Fruit fly (Drosophila melanogaster) whole organism, embryonic: ENCODE results near the gene Pax.

Source experiments
- ATbp ChIP-seq: fragments of 200-800 bp; sonication (Bioruptor generic); optimal IDR thresholded peaks from 2 replicates; lab custom pipeline; 2017; ENCODE audit warnings: missing biosample characterization, mild to moderate bottlenecking, missing genetic modification characterization, missing genetic modification reagents
- CG10654 ChIP-seq: fragments of 200-800 bp; sonication (Bioruptor generic); optimal IDR thresholded peaks from 2 replicates; lab custom pipeline; 2016; ENCODE audit warnings: missing biosample characterization, missing genetic modification characterization
- CG10979 ChIP-seq: fragments of 200-800 bp; sonication (Bioruptor generic); optimal IDR thresholded peaks from 2 replicates; lab custom pipeline; 2018; ENCODE audit warnings: missing biosample characterization, mild to moderate bottlenecking, missing genetic modification characterization, moderate library complexity
- CG12219 ChIP-seq: fragments of 200-800 bp; sonication (Bioruptor generic); optimal IDR thresholded peaks from 3 replicates; lab custom pipeline; 2018; ENCODE audit warnings: missing biosample characterization, mild to moderate bottlenecking, missing genetic modification characterization
- CG12769 ChIP-seq: fragments of 200-800 bp; sonication (Bioruptor generic); optimal IDR thresholded peaks from 2 replicates; lab custom pipeline; 2019; ENCODE audit warnings: missing biosample characterization, mild to moderate bottlenecking, missing genetic modification characterization, moderate library complexity
- CG13424 ChIP-seq: fragments of 200-800 bp; sonication (Bioruptor generic); optimal IDR thresholded peaks from 2 replicates; lab custom pipeline; 2019; ENCODE audit warnings: missing biosample characterization, mild to moderate bottlenecking, missing genetic modification characterization, moderate library complexity
- CG15269 ChIP-seq: fragments of 200-800 bp; sonication (Bioruptor generic); optimal IDR thresholded peaks from 2 replicates; lab custom pipeline; 2018; ENCODE audit warnings: missing biosample characterization, mild to moderate bottlenecking, missing genetic modification characterization, moderate library complexity
- CG1529 ChIP-seq: fragments of 200-800 bp; sonication (Bioruptor generic); optimal IDR thresholded peaks from 3 replicates; lab custom pipeline; 2018; ENCODE audit warnings: missing biosample characterization, missing genetic modification characterization
- CG1603 ChIP-seq: fragments of 200-800 bp; sonication (Bioruptor generic); optimal IDR thresholded peaks from 2 replicates; lab custom pipeline; 2019; ENCODE audit warnings: missing biosample characterization, mild to moderate bottlenecking, missing genetic modification characterization, moderate library complexity
- CG17186 ChIP-seq: fragments of 200-800 bp; sonication (Bioruptor generic); optimal IDR thresholded peaks from 3 replicates; lab custom pipeline; 2017; ENCODE audit warnings: missing biosample characterization, missing genetic modification reagents, missing genetic modification characterization
- CG18599 ChIP-seq: fragments of 200-800 bp; sonication (Bioruptor generic); optimal IDR thresholded peaks from 3 replicates; lab custom pipeline; 2017; ENCODE audit warnings: missing biosample characterization, missing genetic modification characterization, mild to moderate bottlenecking, moderate library complexity, missing genetic modification reagents
- CG2678 ChIP-seq: fragments of 200-800 bp; sonication (Bioruptor generic); optimal IDR thresholded peaks from 3 replicates; lab custom pipeline; 2019; ENCODE audit warnings: missing biosample characterization, mild to moderate bottlenecking, missing genetic modification characterization, moderate library complexity
- CG2889 ChIP-seq: fragments of 200-800 bp; sonication (Bioruptor generic); IDR thresholded peaks from 3 replicates; pipeline ENCODE4 v1.3.6; 2022; ENCODE audit warnings: missing biosample characterization, missing genetic modification characterization
- CG30403 ChIP-seq: fragments of 200-800 bp; sonication (Bioruptor generic); optimal IDR thresholded peaks from 3 replicates; lab custom pipeline; 2016; ENCODE audit warnings: missing biosample characterization, missing genetic modification characterization
- CG6654 ChIP-seq: fragments of 200-800 bp; sonication (Bioruptor generic); optimal IDR thresholded peaks from 2 replicates; lab custom pipeline; 2017; ENCODE audit warnings: missing biosample characterization, mild to moderate bottlenecking, missing genetic modification characterization
- CG7556 ChIP-seq: fragments of 200-800 bp; sonication (Bioruptor generic); optimal IDR thresholded peaks from 2 replicates; lab custom pipeline; 2017; ENCODE audit warnings: missing biosample characterization, mild to moderate bottlenecking, missing genetic modification characterization
- CG8290 ChIP-seq, 3 experiments: fragments of 200-800 bp; sonication (Bioruptor generic); optimal IDR thresholded peaks; 2 replicates each; lab custom pipeline; 2016 to 2019; ENCODE audit warnings: missing biosample characterization in 3 of 3, missing genetic modification characterization in 3 of 3, mild to moderate bottlenecking in 2 of 3, moderate library complexity in 1 of 3
- CG8388 ChIP-seq: fragments of 200-800 bp; sonication (Bioruptor generic); optimal IDR thresholded peaks from 2 replicates; lab custom pipeline; 2019; ENCODE audit warnings: missing biosample characterization, mild to moderate bottlenecking, missing genetic modification characterization, moderate library complexity
- CG8924 ChIP-seq: fragments of 200-800 bp; optimal IDR thresholded peaks from 3 replicates; lab custom pipeline; 2019; ENCODE audit warnings: missing biosample characterization, mild to moderate bottlenecking, missing genetic modification characterization, moderate library complexity
- Deaf1 ChIP-seq: fragments of 200-800 bp; optimal IDR thresholded peaks from 3 replicates; lab custom pipeline; 2019; ENCODE audit warnings: missing biosample characterization, mild to moderate bottlenecking, missing genetic modification characterization, moderate library complexity
- HHEX ChIP-seq: fragments of 200-800 bp; sonication (Bioruptor generic); optimal IDR thresholded peaks from 3 replicates; lab custom pipeline; 2017; ENCODE audit warnings: missing biosample characterization, mild to moderate bottlenecking, missing genetic modification characterization, missing genetic modification reagents
- HLHmδ ChIP-seq: fragments of 200-800 bp; sonication (Bioruptor generic); optimal IDR thresholded peaks from 2 replicates; lab custom pipeline; 2018; ENCODE audit warnings: missing biosample characterization, mild to moderate bottlenecking, missing genetic modification characterization, moderate library complexity
- HmgZ ChIP-seq: fragments of 200-800 bp; sonication (Bioruptor generic); optimal IDR thresholded peaks from 2 replicates; lab custom pipeline; 2018; ENCODE audit warnings: missing biosample characterization, mild to moderate bottlenecking, missing genetic modification characterization
- Hmr ChIP-seq: fragments of 200-800 bp; sonication (Bioruptor generic); optimal IDR thresholded peaks from 3 replicates; lab custom pipeline; 2017; ENCODE audit warnings: mild to moderate bottlenecking, missing biosample characterization, missing genetic modification reagents, missing genetic modification characterization
- MBD-R2 ChIP-seq: fragments of 200-800 bp; sonication (Bioruptor generic); IDR thresholded peaks from 2 replicates; pipeline ENCODE4 v1.3.6; 2022; ENCODE audit warnings: missing biosample characterization, missing genetic modification characterization
- Meics ChIP-seq: fragments of 200-800 bp; sonication (Bioruptor generic); optimal IDR thresholded peaks from 2 replicates; lab custom pipeline; 2017; ENCODE audit warnings: missing biosample characterization, mild to moderate bottlenecking, missing genetic modification characterization
- Ptx1 ChIP-seq: fragments of 200-800 bp; sonication (Bioruptor generic); IDR thresholded peaks from 2 replicates; pipeline ENCODE4 v1.3.6; 2022; ENCODE audit warnings: missing biosample characterization, missing genetic modification characterization
- Sox102F ChIP-seq: fragments of 200-800 bp; sonication (Bioruptor generic); optimal IDR thresholded peaks from 2 replicates; lab custom pipeline; 2018; ENCODE audit warnings: missing biosample characterization, mild to moderate bottlenecking, missing genetic modification characterization, moderate library complexity
- az2 ChIP-seq: fragments of 200-800 bp; sonication (Bioruptor generic); optimal IDR thresholded peaks from 3 replicates; lab custom pipeline; 2016; ENCODE audit warnings: missing biosample characterization, missing genetic modification characterization
- bsh ChIP-seq, 2 experiments: fragments of 200-800 bp; sonication (Bioruptor generic); optimal IDR thresholded peaks; 2 replicates each; lab custom pipeline; 2017 to 2018; ENCODE audit warnings: mild to moderate bottlenecking in 2 of 2, missing biosample characterization in 2 of 2, missing genetic modification characterization in 2 of 2, moderate library complexity in 1 of 2
- chn ChIP-seq: fragments of 200-800 bp; sonication (Bioruptor generic); optimal IDR thresholded peaks from 2 replicates; lab custom pipeline; 2016; ENCODE audit warnings: missing biosample characterization, missing genetic modification characterization
- eve ChIP-seq, 2 experiments: fragments of >200 bp; optimal IDR thresholded peaks; 2 replicates each; lab custom pipeline; 2017; ENCODE audit warnings: missing biosample characterization in 2 of 2, missing genetic modification characterization in 2 of 2
- gcm2 ChIP-seq: fragments of 200-800 bp; sonication (Bioruptor generic); optimal IDR thresholded peaks from 2 replicates; lab custom pipeline; 2016; ENCODE audit warnings: missing biosample characterization, missing genetic modification characterization
- ind ChIP-seq: fragments of 200-800 bp; sonication (Bioruptor generic); optimal IDR thresholded peaks from 3 replicates; lab custom pipeline; 2016; ENCODE audit warnings: missing biosample characterization, missing genetic modification characterization
- lab ChIP-seq: fragments of 200-800 bp; sonication (Bioruptor generic); optimal IDR thresholded peaks from 3 replicates; lab custom pipeline; 2017; ENCODE audit warnings: missing biosample characterization, missing genetic modification characterization, mild to moderate bottlenecking, moderate library complexity, missing genetic modification reagents
- lilli ChIP-seq: fragments of 200-800 bp; sonication (Bioruptor generic); optimal IDR thresholded peaks from 3 replicates; lab custom pipeline; 2016; ENCODE audit warnings: missing biosample characterization, missing genetic modification characterization
- mam ChIP-seq: fragments of 200-800 bp; sonication (Bioruptor generic); optimal IDR thresholded peaks from 3 replicates; lab custom pipeline; 2016; ENCODE audit warnings: missing biosample characterization, missing genetic modification characterization
- nau ChIP-seq: fragments of 200-800 bp; sonication (Bioruptor generic); optimal IDR thresholded peaks from 3 replicates; lab custom pipeline; 2017; ENCODE audit warnings: missing biosample characterization, mild to moderate bottlenecking, missing genetic modification characterization, missing genetic modification reagents
- pan ChIP-seq, 4 experiments: fragments of >200 bp in 3 of 4; fragments of 200-800 bp in 1 of 4; sonication (Bioruptor generic) in 1 of 4; optimal IDR thresholded peaks in 3 of 4; IDR thresholded peaks in 1 of 4; 2 replicates each; pipeline versions ENCODE4 v1.3.6 to Lab custom; 2017 to 2022; ENCODE audit warnings: missing biosample characterization in 2 of 4, missing genetic modification characterization in 2 of 4, mixed read lengths in 1 of 4
- pfk ChIP-seq: fragments of 200-800 bp; sonication (Bioruptor generic); optimal IDR thresholded peaks from 2 replicates; lab custom pipeline; 2018; ENCODE audit warnings: missing biosample characterization, mild to moderate bottlenecking, missing genetic modification characterization, moderate library complexity
- pho ChIP-seq: fragments of 200-800 bp; sonication (Bioruptor generic); optimal IDR thresholded peaks from 2 replicates; lab custom pipeline; 2016; ENCODE audit warnings: missing biosample characterization, missing genetic modification characterization
- pros ChIP-seq: fragments of 200-800 bp; sonication (Bioruptor generic); optimal IDR thresholded peaks from 3 replicates; lab custom pipeline; 2019; ENCODE audit warnings: missing biosample characterization, mild to moderate bottlenecking, missing genetic modification characterization, moderate library complexity
- row ChIP-seq: fragments of 200-800 bp; sonication (Bioruptor generic); IDR thresholded peaks from 3 replicates; pipeline ENCODE4 v1.3.6; 2022; ENCODE audit warnings: missing biosample characterization, missing genetic modification characterization
- scrt ChIP-seq: fragments of 200-800 bp; sonication (Bioruptor generic); optimal IDR thresholded peaks from 2 replicates; lab custom pipeline; 2018; ENCODE audit warnings: missing biosample characterization, mild to moderate bottlenecking, missing genetic modification characterization, moderate library complexity
- vfl ChIP-seq: fragments of 200-800 bp; sonication (Bioruptor generic); optimal IDR thresholded peaks from 2 replicates; lab custom pipeline; 2016; ENCODE audit warnings: missing biosample characterization, missing genetic modification characterization
- vvl ChIP-seq: fragments of 200-800 bp; sonication (Bioruptor generic); IDR thresholded peaks from 2 replicates; pipeline ENCODE4 v1.3.6; 2022; ENCODE audit warnings: missing biosample characterization, missing genetic modification characterization
- yki ChIP-seq: fragments of >200 bp; optimal IDR thresholded peaks from 3 replicates; lab custom pipeline; 2018

Gene Pax

dm6 chr2L:19397617-19398316 lies 28.6 kb downstream of the Pax start (continued):
- TF ChIP-seq CG12219 (GFP tag; lab: Kevin White, UChicago) (no peak), bsh (GFP tag; optimal IDR thresholded peaks at IDR 0.05; lab: Kevin White, UChicago) (peak in 1 of 2 experiments; percentile 22), lilli (GFP tag; lab: Kevin White, UChicago) (peak; percentile 39), CG10979 (tag; lab: Kevin White, UChicago) (no peak), vfl (GFP tag; lab: Kevin White, UChicago) (peak; percentile 18), Deaf1 (tag; lab: Kevin White, UChicago) (peak; percentile 17), pros (GFP tag; lab: Kevin White, UChicago) (no peak), eve (GFP tag; optimal IDR thresholded peaks at IDR 0.05; lab: Kevin White, UChicago) (peak in 1 of 2 experiments; percentile 79), az2 (GFP tag; lab: Kevin White, UChicago) (peak; percentile 16), Ptx1 (GFP tag; lab: Robert Waterston, UW) (0 out of 2 replicates have a peak, but pooled peaks have one; percentile 17), HLHmδ (GFP tag; lab: Kevin White, UChicago) (no peak), mam (GFP tag; lab: Kevin White, UChicago) (peak; percentile 46), CG18599 (GFP tag; lab: Kevin White, UChicago) (peak; percentile 59), MBD-R2 (0 out of 2 replicates have a peak, but pooled peaks have one; percentile 9), Meics (GFP tag; lab: Kevin White, UChicago) (peak; percentile 49), CG6654 (no peak), CG8924 (tag; lab: Kevin White, UChicago) (peak; percentile 6), gcm2 (GFP tag; lab: Kevin White, UChicago) (no peak), CG17186 (GFP tag; lab: Kevin White, UChicago) (no peak), CG15269 (tag; lab: Kevin White, UChicago) (peak; percentile 42), scrt (peak; percentile 81), CG1529 (GFP tag; lab: Kevin White, UChicago) (no peak), lab (GFP tag; lab: Kevin White, UChicago) (peak; percentile 32), CG2889 (GFP tag; lab: Robert Waterston, UW) (no peak), Sox102F (GFP tag; lab: Kevin White, UChicago) (peak; percentile 22), ind (peak; percentile 22), row (GFP tag; lab: Robert Waterston, UW) (peak; percentile 52; the same call in 2 of the 3 replicates), pan (optimal IDR thresholded peaks at IDR 0.05; lab: Kevin White, UChicago) (no peak), pan (GFP tag; optimal IDR thresholded peaks at IDR 0.05 in 1 of 2, IDR thresholded peaks at IDR 0.05 in 1 of 2) (peak in 1 of 2 experiments; percentile 30), CG8388 (GFP tag; lab: Kevin White, UChicago) (peak; percentile 12), HmgZ (tag; lab: Kevin White, UChicago) (peak; percentile 6), vvl (0 out of 2 replicates have a peak, but pooled peaks have one; percentile 15), CG30403 (peak; percentile 37), CG8290 (GFP tag; optimal IDR thresholded peaks at IDR 0.05; lab: Kevin White, UChicago) (no peak), CG8290 (tag; optimal IDR thresholded peaks at IDR 0.05; lab: Kevin White, UChicago) (peak in 1 of 2 experiments; percentile 8), CG1603 (tag; lab: Kevin White, UChicago) (peak; percentile 13), CG10654 (GFP tag; lab: Kevin White, UChicago) (no peak), pfk (GFP tag; lab: Kevin White, UChicago) (no peak), ATbp (GFP tag; lab: Kevin White, UChicago) (peak; percentile 20), yki (peak; percentile 53), CG2678 (peak; percentile 64), CG13424 (tag; lab: Kevin White, UChicago) (peak; percentile 40), Hmr (GFP tag; lab: Kevin White, UChicago) (peak; percentile 49), CG7556 (peak; percentile 40), nau (GFP tag; lab: Kevin White, UChicago) (peak; percentile 13), HHEX (no peak), CG12769 (tag; lab: Kevin White, UChicago) (peak; percentile 11), chn (peak; percentile 8), pho (GFP tag; lab: Kevin White, UChicago) (peak; percentile 20)
